Worm (Caenorhabditis elegans): Measurements from ENCODE around the gene srh-122.

DNA sequence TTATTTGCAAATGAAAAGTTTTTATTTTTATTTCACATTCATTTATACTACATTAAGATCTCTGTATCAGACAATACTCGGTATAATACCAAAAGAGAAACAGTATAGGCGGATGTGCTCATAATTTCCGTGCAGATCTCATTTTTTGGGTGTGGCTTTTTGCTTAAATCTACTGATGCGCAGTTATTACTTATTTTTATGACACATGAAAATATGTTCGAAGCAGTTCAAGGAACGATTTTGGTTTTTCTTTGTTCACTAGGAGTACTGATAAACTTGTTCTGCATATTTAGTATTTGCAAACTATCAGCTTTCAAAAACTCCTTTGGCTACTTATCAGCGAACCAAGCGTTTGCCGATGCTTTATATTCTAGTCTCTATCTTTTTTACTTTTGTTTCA is 25.4 kb downstream of the srh-122 start, which contains the start of gene srx-58:
- TF ChIP-seq pqm-1 (tag; optimal IDR thresholded peaks at IDR 0.05) (no peak), duxl-1 (tag; optimal IDR thresholded peaks at IDR 0.05; ENCODE audit: poor library complexity) (no peak), unc-130 (GFP tag; optimal IDR thresholded peaks at IDR 0.05) (no peak), nhr-237 (tag; optimal IDR thresholded peaks at IDR 0.05) (no peak), ama-1 (optimal IDR thresholded peaks at IDR 0.05) (no peak), daf-12 (tag; optimal IDR thresholded peaks at IDR 0.05) (no peak), ZK337.2 (GFP tag; IDR thresholded peaks at IDR 0.05) (no peak), unc-39 (tag; optimal IDR thresholded peaks at IDR 0.05) (no peak), hif-1 (tag; optimal IDR thresholded peaks at IDR 0.05) (no peak)

All from whole organism, L4 larva.